Worm (Caenorhabditis elegans) whole organism, L4 larva: ENCODE measurements around the gene ima-1.

ENCODE experiments used
- F10B5.3 ChIP-seq: sonication (generic microtip); optimal IDR thresholded peaks from 2 replicates; lab custom pipeline; 2016; ENCODE audit warnings: mild to moderate bottlenecking, missing genetic modification characterization, missing compliant biosample characterization
- F49E8.2 ChIP-seq: sonication (generic microtip); optimal IDR thresholded peaks from 2 replicates; lab custom pipeline; 2016; ENCODE audit warnings: missing compliant biosample characterization, mild to moderate bottlenecking, missing genetic modification characterization, borderline replicate concordance
- Y105C5A.15 ChIP-seq: fragments of 200-800 bp; sonication (Bioruptor generic); IDR thresholded peaks from 2 replicates; pipeline ENCODE4 v1.3.6; 2022; ENCODE audit warnings: missing genetic modification characterization, missing compliant biosample characterization
- Y48G9A.11 ChIP-seq: fragments of 200-800 bp; sonication (Bioruptor generic); IDR thresholded peaks from 2 replicates; pipeline ENCODE4 v1.3.6; 2022; ENCODE audit warnings: missing genetic modification reagents, missing genetic modification characterization, missing compliant biosample characterization
- Y5F2A.4 ChIP-seq: fragments of 200-800 bp; sonication (Bioruptor generic); optimal IDR thresholded peaks from 2 replicates; lab custom pipeline; 2018; ENCODE audit warnings: mild to moderate bottlenecking, missing genetic modification characterization, missing compliant biosample characterization
- ZK337.2 ChIP-seq: fragments of 200-800 bp; sonication (Bioruptor generic); IDR thresholded peaks from 2 replicates; pipeline ENCODE4 v1.3.6; 2022; ENCODE audit warnings: missing genetic modification reagents, missing genetic modification characterization, missing compliant biosample characterization
- aha-1 ChIP-seq: fragments of 150-350 bp; peaks from one replicate; lab custom pipeline; 2014; ENCODE audit warnings: missing biosample characterization, missing genetic modification characterization
- aly-2 ChIP-seq: sonication (generic microtip); optimal IDR thresholded peaks from 2 replicates; lab custom pipeline; 2018; ENCODE audit warnings: missing biosample characterization, missing genetic modification characterization
- ceh-20 ChIP-seq: fragments of 200-800 bp; sonication (Bioruptor generic); IDR thresholded peaks from 2 replicates; pipeline ENCODE4 v1.3.6; 2022; ENCODE audit warnings: missing genetic modification reagents, missing genetic modification characterization, missing compliant biosample characterization
- ceh-28 ChIP-seq: fragments of 150-350 bp; optimal IDR thresholded peaks from 2 replicates; lab custom pipeline; 2014; ENCODE audit warnings: missing biosample characterization, missing genetic modification reagents, missing genetic modification characterization
- ceh-32 ChIP-seq: sonication (generic microtip); optimal IDR thresholded peaks from 2 replicates; lab custom pipeline; 2016; ENCODE audit warnings: mild to moderate bottlenecking, missing genetic modification characterization, missing compliant biosample characterization; ENCODE audit not compliant: poor library complexity
- ceh-82 ChIP-seq: sonication (generic microtip); optimal IDR thresholded peaks from 2 replicates; lab custom pipeline; 2017; ENCODE audit warnings: missing biosample characterization, missing genetic modification characterization
- daf-16 ChIP-seq, 3 experiments: sonication (generic microtip); optimal IDR thresholded peaks; 2 replicates each; lab custom pipeline; 2016 to 2017; ENCODE audit warnings: missing genetic modification characterization in 3 of 3, missing genetic modification reagents in 3 of 3, mild to moderate bottlenecking in 2 of 3, missing compliant biosample characterization in 2 of 3, missing biosample characterization in 1 of 3, moderate library complexity in 1 of 3
- daf-19 ChIP-seq: fragments of 200-800 bp; sonication (Bioruptor generic); conservative IDR thresholded peaks from 2 replicates; pipeline ENCODE4 v1.3.6; 2022; ENCODE audit warnings: missing genetic modification characterization, missing compliant biosample characterization
- dmd-6 ChIP-seq: fragments of 200-800 bp; sonication (Bioruptor generic); IDR thresholded peaks from 2 replicates; pipeline ENCODE4 v1.3.6; 2022; ENCODE audit warnings: missing genetic modification reagents, missing genetic modification characterization, missing compliant biosample characterization
- dmd-9 ChIP-seq: fragments of 200-800 bp; sonication (Bioruptor generic); IDR thresholded peaks from 2 replicates; pipeline ENCODE4 v1.3.6; 2022; ENCODE audit warnings: missing genetic modification reagents, missing genetic modification characterization, missing compliant biosample characterization
- dpl-1 ChIP-seq: fragments of 150-350 bp; optimal IDR thresholded peaks from 2 replicates; lab custom pipeline; 2014; ENCODE audit warnings: missing biosample characterization, missing genetic modification reagents, missing genetic modification characterization
- duxl-1 ChIP-seq: sonication (generic microtip); optimal IDR thresholded peaks from 2 replicates; lab custom pipeline; 2016; ENCODE audit warnings: mild to moderate bottlenecking, missing genetic modification characterization, moderate library complexity, missing compliant biosample characterization; ENCODE audit not compliant: poor library complexity
- dve-1 ChIP-seq: sonication (generic microtip); optimal IDR thresholded peaks from 2 replicates; lab custom pipeline; 2017; ENCODE audit warnings: antibody characterized with exemption, mild to moderate bottlenecking, missing genetic modification characterization, missing compliant biosample characterization; ENCODE audit not compliant: insufficient read depth
- fkh-10 ChIP-seq: fragments of 150-350 bp; optimal IDR thresholded peaks from 2 replicates; lab custom pipeline; 2014; ENCODE audit warnings: missing biosample characterization, missing genetic modification reagents, missing genetic modification characterization
- hlh-11 ChIP-seq: fragments of 200-800 bp; sonication (Bioruptor generic); optimal IDR thresholded peaks from 2 replicates; lab custom pipeline; 2018; ENCODE audit warnings: mild to moderate bottlenecking, missing genetic modification characterization, missing compliant biosample characterization
- hlh-30 ChIP-seq: sonication (generic microtip); optimal IDR thresholded peaks from 2 replicates; lab custom pipeline; 2017; ENCODE audit warnings: antibody characterized with exemption, mild to moderate bottlenecking, missing genetic modification characterization, missing compliant biosample characterization; ENCODE audit not compliant: insufficient read depth
- jun-1 ChIP-seq: fragments of 150-350 bp; optimal IDR thresholded peaks from 2 replicates; lab custom pipeline; 2014; ENCODE audit warnings: missing biosample characterization, missing genetic modification reagents, missing genetic modification characterization
- lin-15B ChIP-seq: fragments of 150-350 bp; sonication (generic microtip); optimal IDR thresholded peaks from 3 replicates; lab custom pipeline; 2014; ENCODE audit warnings: missing biosample characterization, missing genetic modification characterization
- lin-29 ChIP-seq: fragments of 200-800 bp; sonication (Bioruptor generic); IDR thresholded peaks from 2 replicates; pipeline ENCODE4 v1.3.6; 2022; ENCODE audit warnings: missing genetic modification reagents, missing genetic modification characterization, missing compliant biosample characterization
- lin-39 ChIP-seq: fragments of 150-350 bp; optimal IDR thresholded peaks from 2 replicates; lab custom pipeline; 2014; ENCODE audit warnings: missing biosample characterization, missing genetic modification reagents, missing genetic modification characterization
- madf-5 ChIP-seq, 2 experiments: fragments of 200-800 bp; sonication (Bioruptor generic); IDR thresholded peaks; 2 replicates each; pipeline ENCODE4 v1.3.6; 2022; ENCODE audit warnings: missing compliant biosample characterization in 2 of 2, missing genetic modification characterization in 2 of 2
- mdl-1 ChIP-seq, 2 experiments: fragments of 150-350 bp in 1 of 2; sonication (generic microtip) in 1 of 2; optimal IDR thresholded peaks; 2 replicates each; lab custom pipeline; 2014 to 2017; ENCODE audit warnings: missing biosample characterization in 2 of 2, missing genetic modification characterization in 2 of 2
- mdt-29 ChIP-seq: fragments of 200-800 bp; sonication (Bioruptor generic); IDR thresholded peaks from 2 replicates; pipeline ENCODE4 v1.3.6; 2022; ENCODE audit warnings: missing genetic modification reagents, missing genetic modification characterization, missing compliant biosample characterization
- mep-1 ChIP-seq: fragments of 150-350 bp; sonication (generic microtip); optimal IDR thresholded peaks from 3 replicates; lab custom pipeline; 2014; ENCODE audit warnings: missing biosample characterization, missing genetic modification characterization
- mes-2 ChIP-seq: sonication (generic microtip); optimal IDR thresholded peaks from 2 replicates; lab custom pipeline; 2016; ENCODE audit warnings: missing genotype, mild to moderate bottlenecking, missing genetic modification characterization, missing compliant biosample characterization; ENCODE audit not compliant: poor library complexity, severe bottlenecking
- nhr-111 ChIP-seq: fragments of 200-800 bp; sonication (Bioruptor generic); optimal IDR thresholded peaks from 2 replicates; lab custom pipeline; 2018; ENCODE audit warnings: mild to moderate bottlenecking, missing genetic modification characterization, missing compliant biosample characterization
- nhr-237 ChIP-seq: sonication (generic microtip); optimal IDR thresholded peaks from 2 replicates; lab custom pipeline; 2017; ENCODE audit warnings: missing biosample characterization, missing genetic modification characterization
- nhr-25 ChIP-seq: sonication (generic microtip); optimal IDR thresholded peaks from 2 replicates; lab custom pipeline; 2017; ENCODE audit warnings: missing genetic modification characterization, mild to moderate bottlenecking, missing compliant biosample characterization, antibody characterized with exemption, moderate library complexity, borderline replicate concordance; ENCODE audit not compliant: insufficient read depth
- nhr-28 ChIP-seq: fragments of 150-350 bp; optimal IDR thresholded peaks from 2 replicates; lab custom pipeline; 2014; ENCODE audit warnings: missing biosample characterization, missing genetic modification characterization
- nhr-42 ChIP-seq: fragments of 200-800 bp; sonication (Bioruptor generic); IDR thresholded peaks from 2 replicates; pipeline ENCODE4 v1.3.6; 2022; ENCODE audit warnings: missing genetic modification characterization, missing compliant biosample characterization
- nhr-6 ChIP-seq: fragments of 150-350 bp; optimal IDR thresholded peaks from 2 replicates; lab custom pipeline; 2014; ENCODE audit warnings: missing biosample characterization, missing genetic modification characterization
- nhr-77 ChIP-seq: fragments of 150-350 bp; optimal IDR thresholded peaks from 2 replicates; lab custom pipeline; 2014; ENCODE audit warnings: missing biosample characterization, missing genetic modification characterization
- php-3 ChIP-seq: fragments of 200-800 bp; sonication (Bioruptor generic); IDR thresholded peaks from 2 replicates; pipeline ENCODE4 v1.3.6; 2022; ENCODE audit warnings: missing genetic modification reagents, missing genetic modification characterization, missing compliant biosample characterization
- pqm-1 ChIP-seq: sonication (generic microtip); optimal IDR thresholded peaks from 2 replicates; lab custom pipeline; 2017; ENCODE audit warnings: missing biosample characterization, missing genetic modification characterization
- snpc-4 ChIP-seq: fragments of 150-350 bp; optimal IDR thresholded peaks from 2 replicates; lab custom pipeline; 2014; ENCODE audit warnings: missing biosample characterization, missing genetic modification characterization
- unc-62 ChIP-seq, 3 experiments: fragments of 150-350 bp in 1 of 3; sonication (generic microtip); optimal IDR thresholded peaks in 2 of 3; peaks in 1 of 3; 1 replicate in 1 of 3; 2 replicates in 2 of 3; lab custom pipeline; 2014 to 2017; ENCODE audit warnings: missing biosample characterization in 3 of 3, missing genetic modification characterization in 3 of 3, missing genetic modification reagents in 3 of 3, missing genotype in 1 of 3
- vab-7 ChIP-seq: fragments of 200-800 bp; sonication (Bioruptor generic); IDR thresholded peaks from 2 replicates; pipeline ENCODE4 v1.3.6; 2022; ENCODE audit warnings: missing genetic modification reagents, missing genetic modification characterization, missing compliant biosample characterization
- zag-1 ChIP-seq: fragments of 150-350 bp; optimal IDR thresholded peaks from 2 replicates; lab custom pipeline; 2014; ENCODE audit warnings: missing biosample characterization, missing genetic modification characterization
- zfp-3 ChIP-seq: fragments of 200-800 bp; sonication (Bioruptor generic); conservative IDR thresholded peaks from 2 replicates; pipeline ENCODE4 v1.3.6; 2022; ENCODE audit warnings: missing genetic modification reagents, missing genetic modification characterization, missing compliant biosample characterization
- ztf-7 ChIP-seq: fragments of 150-350 bp; optimal IDR thresholded peaks from 2 replicates; lab custom pipeline; 2014; ENCODE audit warnings: missing biosample characterization, missing genetic modification characterization

ima-1 gene

DNA sequence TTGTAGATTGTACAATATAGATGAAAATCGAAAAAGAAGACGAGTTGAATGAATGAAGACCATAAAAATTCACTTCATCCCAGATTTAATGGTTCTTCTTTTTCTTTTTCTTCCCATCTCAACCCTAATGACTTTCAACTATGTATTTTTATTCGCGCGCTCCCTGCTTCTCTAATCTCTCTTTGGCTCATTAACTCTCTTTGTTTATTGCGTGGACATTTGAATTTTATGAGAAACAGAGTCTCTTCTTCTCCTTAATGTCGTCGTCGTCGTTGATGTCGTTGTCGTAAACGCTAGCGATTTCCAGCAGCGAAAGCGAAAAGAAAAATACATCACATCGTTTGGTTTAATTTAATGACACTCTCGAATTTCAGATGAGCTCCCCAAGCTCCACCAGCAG lies 24.9 kb upstream of the ima-1 start:
- TF ChIP-seq lin-29 (no peak), dpl-1 (GFP tag; lab: Kevin White, UChicago) (no peak), ztf-7 (tag; lab: Kevin White, UChicago) (no peak), mep-1 (tag; lab: Kevin White, UChicago) (no peak), F49E8.2 (no peak), aly-2 (tag; lab: Kevin White, UChicago) (no peak), ZK337.2 (GFP tag; lab: Robert Waterston, UW) (no peak), snpc-4 (no peak), nhr-111 (GFP tag; lab: Kevin White, UChicago) (no peak), Y5F2A.4 (GFP tag; lab: Kevin White, UChicago) (no peak), fkh-10 (no peak), ceh-28 (tag; lab: Kevin White, UChicago) (no peak), dmd-9 (GFP tag; lab: Robert Waterston, UW) (no peak), unc-62 (GFP tag; optimal IDR thresholded peaks at IDR 0.05 in 1 of 2; lab: Kevin White, UChicago) (no peak), unc-62 (tag; optimal IDR thresholded peaks at IDR 0.05; lab: Kevin White, UChicago) (no peak), zfp-3 (no peak), vab-7 (GFP tag; lab: Robert Waterston, UW) (no peak)
- TF ChIP-seq, all 104 proteins: peak for 0

DNA sequence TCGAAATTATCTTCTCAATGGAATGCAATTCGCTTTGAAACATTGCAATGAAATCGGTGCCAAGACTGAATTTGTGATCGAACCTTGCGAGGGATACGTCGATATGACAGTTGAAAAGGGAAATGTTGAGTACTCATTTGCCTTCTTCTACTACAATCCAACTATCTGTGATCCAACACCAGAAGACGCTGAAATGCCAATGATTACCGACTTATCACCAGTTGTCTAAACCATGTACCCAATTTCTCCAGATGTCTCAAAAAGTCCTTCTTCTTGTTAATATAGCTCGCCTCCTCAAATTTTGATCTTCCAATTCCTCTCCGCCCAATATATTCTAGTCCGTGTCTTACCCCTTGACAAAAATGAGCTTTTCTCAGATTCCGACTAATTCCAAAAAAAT lies 23.3 kb upstream of the ima-1 start:
- TF ChIP-seq Y5F2A.4 (GFP tag; lab: Kevin White, UChicago), result no peak
- no peak for TF ChIP-seq aha-1
- peak in 1 of 2 experiments; percentile 97 for TF ChIP-seq unc-62 (GFP tag; optimal IDR thresholded peaks at IDR 0.05 in 1 of 2; lab: Kevin White, UChicago)
- TF ChIP-seq unc-62 (tag; optimal IDR thresholded peaks at IDR 0.05; lab: Kevin White, UChicago), result no peak
- no peak for TF ChIP-seq madf-5 (GFP tag; IDR thresholded peaks at IDR 0.05; lab: Robert Waterston, UW)
- TF ChIP-seq Y105C5A.15 (GFP tag; lab: Robert Waterston, UW), result no peak
- TF ChIP-seq nhr-42 (GFP tag; lab: Robert Waterston, UW), result no peak

DNA sequence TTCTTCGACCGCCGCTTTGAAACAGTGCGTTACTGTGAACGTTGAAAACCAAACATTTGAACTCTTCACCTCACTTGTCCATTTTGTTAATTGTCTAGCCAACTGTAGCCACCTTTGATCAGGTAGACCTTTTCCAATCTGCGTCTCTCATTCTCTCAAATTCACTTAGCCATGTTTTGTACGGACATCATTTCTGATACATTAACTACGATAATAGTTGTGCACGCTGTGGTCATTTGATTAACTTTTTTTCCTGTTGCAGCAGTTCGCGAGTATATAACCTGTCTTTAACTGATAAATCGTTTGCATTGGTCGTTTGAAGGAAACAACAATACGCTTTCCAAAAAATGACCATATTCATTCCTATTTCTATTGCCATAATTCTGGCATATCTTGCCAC lies 22.1 kb upstream of the ima-1 start, which contains the start of gene cyp-29A2:
Gene cyp-29A2, plus strand, starts transcription at position 190 of the 400 bp plus-strand sequence.
- TF ChIP-seq mdt-29 (GFP tag; lab: Robert Waterston, UW) (no peak), php-3 (0 out of 2 replicates have a peak, but pooled peaks have one; percentile 43), ceh-32 (tag; lab: Kevin White, UChicago) (no peak), aha-1 (peak; percentile 32), Y48G9A.11 (no peak), nhr-25 (tag; lab: Kevin White, UChicago) (no peak), mes-2 (tag; lab: Kevin White, UChicago) (no peak), dmd-6 (GFP tag; lab: Robert Waterston, UW) (peak; percentile 41), nhr-237 (no peak), daf-16 (GFP tag; optimal IDR thresholded peaks at IDR 0.05; lab: Kevin White, UChicago) (no peak), daf-16 (tag; optimal IDR thresholded peaks at IDR 0.05; lab: Kevin White, UChicago) (peak; percentile 69), nhr-28 (tag; lab: Kevin White, UChicago) (peak; percentile 99), pqm-1 (tag; lab: Kevin White, UChicago) (no peak), mdl-1 (tag; optimal IDR thresholded peaks at IDR 0.05; lab: Kevin White, UChicago) (peak in 1 of 2 experiments; percentile 49), jun-1 (no peak), hlh-30 (tag; lab: Kevin White, UChicago) (peak; percentile 52), zag-1 (tag; lab: Kevin White, UChicago) (no peak), lin-39 (tag; lab: Kevin White, UChicago) (no peak), F10B5.3 (tag; lab: Kevin White, UChicago) (no peak), madf-5 (GFP tag; IDR thresholded peaks at IDR 0.05; lab: Robert Waterston, UW) (no peak), ceh-82 (tag; lab: Kevin White, UChicago) (no peak), nhr-6 (peak; percentile 7), ceh-28 (tag; lab: Kevin White, UChicago) (no peak), hlh-11 (tag; lab: Kevin White, UChicago) (peak; percentile 57), unc-62 (GFP tag; optimal IDR thresholded peaks at IDR 0.05 in 1 of 2; lab: Kevin White, UChicago) (peak in 1 of 2 experiments; percentile 58), unc-62 (tag; optimal IDR thresholded peaks at IDR 0.05; lab: Kevin White, UChicago) (no peak), daf-19 (GFP tag; lab: Robert Waterston, UW) (no peak), lin-15B (tag; lab: Kevin White, UChicago) (no peak), zfp-3 (no peak), nhr-77 (peak; percentile 92), duxl-1 (tag; lab: Kevin White, UChicago) (no peak), ceh-20 (GFP tag; lab: Robert Waterston, UW) (no peak), dve-1 (tag; lab: Kevin White, UChicago) (peak; percentile 15)
